Fruit fly (Drosophila melanogaster) whole organism, embryonic: Measurements from ENCODE around the gene slmo.

ENCODE experiments used
- Aef1 ChIP-seq: fragments of 200-800 bp; sonication (Bioruptor generic); IDR thresholded peaks from 3 replicates; pipeline ENCODE4 v1.3.6; 2022; ENCODE audit warnings: missing biosample characterization, missing genetic modification characterization
- Awh ChIP-seq: fragments of 200-800 bp; sonication (Bioruptor generic); IDR thresholded peaks from 2 replicates; pipeline ENCODE4, ENCODE4 v1.3.6; 2022; ENCODE audit warnings: missing biosample characterization, missing genetic modification characterization
- B-H2 ChIP-seq: fragments of 200-800 bp; sonication (Bioruptor generic); optimal IDR thresholded peaks from 2 replicates; lab custom pipeline; 2018; ENCODE audit warnings: missing biosample characterization, mild to moderate bottlenecking, missing genetic modification characterization
- Blimp-1 ChIP-seq: fragments of 200-800 bp; sonication (Bioruptor generic); optimal IDR thresholded peaks from 3 replicates; lab custom pipeline; 2018; ENCODE audit warnings: missing biosample characterization, missing genetic modification characterization, mild to moderate bottlenecking, moderate library complexity, missing genetic modification reagents
- CG10209 ChIP-seq: fragments of 200-800 bp; sonication (Bioruptor generic); optimal IDR thresholded peaks from 3 replicates; lab custom pipeline; 2017; ENCODE audit warnings: missing biosample characterization, mild to moderate bottlenecking, missing genetic modification characterization, missing genetic modification reagents
- CG10654 ChIP-seq: fragments of 200-800 bp; sonication (Bioruptor generic); optimal IDR thresholded peaks from 2 replicates; lab custom pipeline; 2016; ENCODE audit warnings: missing biosample characterization, missing genetic modification characterization
- CG11247 ChIP-seq: fragments of 200-800 bp; sonication (Bioruptor generic); IDR thresholded peaks from 2 replicates; pipeline ENCODE4 v1.3.6; 2022; ENCODE audit warnings: missing biosample characterization, missing genetic modification characterization
- CG13287 ChIP-seq: fragments of 200-800 bp; sonication (Bioruptor generic); IDR thresholded peaks from 2 replicates; pipeline ENCODE4 v1.3.6; 2022; ENCODE audit warnings: missing biosample characterization, missing genetic modification characterization; ENCODE audit not compliant: partially characterized antibody
- CG13424 ChIP-seq: fragments of 200-800 bp; sonication (Bioruptor generic); optimal IDR thresholded peaks from 2 replicates; lab custom pipeline; 2019; ENCODE audit warnings: missing biosample characterization, mild to moderate bottlenecking, missing genetic modification characterization, moderate library complexity
- CG13775 ChIP-seq: fragments of 200-800 bp; sonication (Bioruptor generic); optimal IDR thresholded peaks from 3 replicates; lab custom pipeline; 2017; ENCODE audit warnings: missing biosample characterization, mild to moderate bottlenecking, missing genetic modification characterization
- CG14667 ChIP-seq: fragments of 200-800 bp; sonication (Bioruptor generic); IDR thresholded peaks from 2 replicates; pipeline ENCODE4 v1.3.6; 2022; ENCODE audit warnings: missing biosample characterization, missing genetic modification characterization
- CG15269 ChIP-seq: fragments of 200-800 bp; sonication (Bioruptor generic); optimal IDR thresholded peaks from 2 replicates; lab custom pipeline; 2018; ENCODE audit warnings: missing biosample characterization, mild to moderate bottlenecking, missing genetic modification characterization, moderate library complexity
- CG17186 ChIP-seq: fragments of 200-800 bp; sonication (Bioruptor generic); optimal IDR thresholded peaks from 3 replicates; lab custom pipeline; 2017; ENCODE audit warnings: missing biosample characterization, missing genetic modification reagents, missing genetic modification characterization
- CG17612 ChIP-seq: fragments of 200-800 bp; sonication (Bioruptor generic); IDR thresholded peaks from 2 replicates; pipeline ENCODE4 v1.3.6; 2022; ENCODE audit warnings: missing biosample characterization, missing genetic modification characterization
- CG18476 ChIP-seq: fragments of 200-800 bp; sonication (Bioruptor generic); optimal IDR thresholded peaks from 2 replicates; lab custom pipeline; 2016; ENCODE audit warnings: missing biosample characterization, mild to moderate bottlenecking, missing genetic modification characterization
- CG2116 ChIP-seq: fragments of 200-800 bp; sonication (Bioruptor generic); optimal IDR thresholded peaks from 3 replicates; lab custom pipeline; 2018; ENCODE audit warnings: missing biosample characterization, mild to moderate bottlenecking, missing genetic modification characterization
- CG2678 ChIP-seq: fragments of 200-800 bp; sonication (Bioruptor generic); optimal IDR thresholded peaks from 3 replicates; lab custom pipeline; 2019; ENCODE audit warnings: missing biosample characterization, mild to moderate bottlenecking, missing genetic modification characterization, moderate library complexity
- CG2875 ChIP-seq: fragments of 200-800 bp; sonication (Bioruptor generic); optimal IDR thresholded peaks from 2 replicates; lab custom pipeline; 2017; ENCODE audit warnings: missing biosample characterization, mild to moderate bottlenecking, missing genetic modification characterization, missing genetic modification reagents
- CG2889 ChIP-seq: fragments of 200-800 bp; sonication (Bioruptor generic); IDR thresholded peaks from 3 replicates; pipeline ENCODE4 v1.3.6; 2022; ENCODE audit warnings: missing biosample characterization, missing genetic modification characterization
- CG3065 ChIP-seq: fragments of 200-800 bp; sonication (Bioruptor generic); optimal IDR thresholded peaks from 2 replicates; lab custom pipeline; 2016; ENCODE audit warnings: missing biosample characterization, missing genetic modification characterization
- CG33557 ChIP-seq: fragments of 200-800 bp; sonication (Bioruptor generic); optimal IDR thresholded peaks from 2 replicates; lab custom pipeline; 2019; ENCODE audit warnings: missing biosample characterization, mild to moderate bottlenecking, missing genetic modification characterization, moderate library complexity
- CG43689 ChIP-seq: fragments of 200-800 bp; sonication (Bioruptor generic); IDR thresholded peaks from 2 replicates; pipeline ENCODE4 v1.3.6; 2022; ENCODE audit warnings: missing biosample characterization, missing genetic modification characterization
- CG6765 ChIP-seq: fragments of 200-800 bp; sonication (Bioruptor generic); optimal IDR thresholded peaks from 3 replicates; lab custom pipeline; 2017; ENCODE audit warnings: missing biosample characterization, mild to moderate bottlenecking, missing genetic modification characterization
- CG8924 ChIP-seq: fragments of 200-800 bp; optimal IDR thresholded peaks from 3 replicates; lab custom pipeline; 2019; ENCODE audit warnings: missing biosample characterization, mild to moderate bottlenecking, missing genetic modification characterization, moderate library complexity
- CrebB ChIP-seq: fragments of 200-800 bp; sonication (Bioruptor generic); optimal IDR thresholded peaks from 3 replicates; lab custom pipeline; 2018; ENCODE audit warnings: missing biosample characterization, mild to moderate bottlenecking, missing genetic modification characterization
- Deaf1 ChIP-seq: fragments of 200-800 bp; optimal IDR thresholded peaks from 3 replicates; lab custom pipeline; 2019; ENCODE audit warnings: missing biosample characterization, mild to moderate bottlenecking, missing genetic modification characterization, moderate library complexity
- Doc2 ChIP-seq: fragments of 200-800 bp; sonication (Bioruptor generic); IDR thresholded peaks from 2 replicates; pipeline ENCODE4 v1.3.6; 2022; ENCODE audit warnings: missing biosample characterization, missing genetic modification characterization
- HmgZ ChIP-seq: fragments of 200-800 bp; sonication (Bioruptor generic); optimal IDR thresholded peaks from 2 replicates; lab custom pipeline; 2018; ENCODE audit warnings: missing biosample characterization, mild to moderate bottlenecking, missing genetic modification characterization
- Lim3 ChIP-seq: fragments of 200-800 bp; sonication (Bioruptor generic); IDR thresholded peaks from 2 replicates; pipeline ENCODE4 v1.3.6; 2022; ENCODE audit warnings: missing biosample characterization, missing genetic modification characterization
- NC2β ChIP-seq: fragments of 200-800 bp; sonication (Bioruptor generic); optimal IDR thresholded peaks from 2 replicates; lab custom pipeline; 2016; ENCODE audit warnings: missing biosample characterization, missing genetic modification characterization
- Poxn ChIP-seq: fragments of 200-800 bp; sonication (Bioruptor generic); IDR thresholded peaks from 2 replicates; pipeline ENCODE4 v1.3.6; 2022; ENCODE audit warnings: missing biosample characterization, missing genetic modification characterization
- Vsx1 ChIP-seq: fragments of 200-800 bp; sonication (Bioruptor generic); optimal IDR thresholded peaks from 2 replicates; lab custom pipeline; 2017; ENCODE audit warnings: missing biosample characterization, mild to moderate bottlenecking, missing genetic modification characterization, missing genetic modification reagents
- amos ChIP-seq: fragments of 200-800 bp; sonication (Bioruptor generic); IDR thresholded peaks from 2 replicates; pipeline ENCODE4 v1.3.6; 2022; ENCODE audit warnings: missing biosample characterization, missing genetic modification characterization; ENCODE audit not compliant: partially characterized antibody
- emc ChIP-seq: fragments of 200-800 bp; sonication (Bioruptor generic); optimal IDR thresholded peaks from 2 replicates; lab custom pipeline; 2016; ENCODE audit warnings: missing biosample characterization, missing genetic modification characterization
- ewg ChIP-seq: fragments of 200-800 bp; sonication (Bioruptor generic); optimal IDR thresholded peaks from 3 replicates; lab custom pipeline; 2017; ENCODE audit warnings: mild to moderate bottlenecking, missing biosample characterization, missing genetic modification reagents, missing genetic modification characterization
- fd96Cb ChIP-seq: fragments of 200-800 bp; sonication (Bioruptor generic); optimal IDR thresholded peaks from 2 replicates; lab custom pipeline; 2018; ENCODE audit warnings: missing biosample characterization, mild to moderate bottlenecking, missing genetic modification characterization, moderate library complexity
- gcm ChIP-seq: fragments of 200-800 bp; sonication (Bioruptor generic); optimal IDR thresholded peaks from 2 replicates; lab custom pipeline; 2019; ENCODE audit warnings: missing biosample characterization, mild to moderate bottlenecking, missing genetic modification characterization, moderate library complexity
- hkb ChIP-seq, 2 experiments: fragments of 200-800 bp in 1 of 2; fragments of >200 bp in 1 of 2; sonication (Bioruptor generic) in 1 of 2; IDR thresholded peaks in 1 of 2; optimal IDR thresholded peaks in 1 of 2; 2 replicates each; pipeline versions ENCODE4 v1.3.6 to Lab custom; 2017 to 2022; ENCODE audit warnings: missing biosample characterization in 1 of 2, missing genetic modification characterization in 1 of 2
- nmo ChIP-seq: fragments of 200-800 bp; sonication (Bioruptor generic); optimal IDR thresholded peaks from 2 replicates; lab custom pipeline; 2018; ENCODE audit warnings: missing biosample characterization, mild to moderate bottlenecking, missing genetic modification characterization, moderate library complexity
- nom ChIP-seq: fragments of 200-800 bp; sonication (Bioruptor generic); optimal IDR thresholded peaks from 2 replicates; lab custom pipeline; 2017; ENCODE audit warnings: missing biosample characterization, missing genetic modification characterization, mild to moderate bottlenecking, moderate library complexity, missing genetic modification reagents
- oc ChIP-seq: fragments of 200-800 bp; sonication (Bioruptor generic); optimal IDR thresholded peaks from 2 replicates; lab custom pipeline; 2018; ENCODE audit warnings: missing biosample characterization, mild to moderate bottlenecking, missing genetic modification characterization, moderate library complexity
- pros ChIP-seq: fragments of 200-800 bp; sonication (Bioruptor generic); optimal IDR thresholded peaks from 3 replicates; lab custom pipeline; 2019; ENCODE audit warnings: missing biosample characterization, mild to moderate bottlenecking, missing genetic modification characterization, moderate library complexity
- sd ChIP-seq: fragments of 200-800 bp; sonication (Bioruptor generic); optimal IDR thresholded peaks from 3 replicates; lab custom pipeline; 2018; ENCODE audit warnings: missing biosample characterization, mild to moderate bottlenecking, missing genetic modification characterization, moderate library complexity
- sqz ChIP-seq: fragments of 200-800 bp; sonication (Bioruptor generic); optimal IDR thresholded peaks from 3 replicates; lab custom pipeline; 2018; ENCODE audit warnings: missing biosample characterization, mild to moderate bottlenecking, missing genetic modification characterization
- tup ChIP-seq: fragments of 200-800 bp; sonication (Bioruptor generic); optimal IDR thresholded peaks from 2 replicates; lab custom pipeline; 2016; ENCODE audit warnings: missing biosample characterization, mild to moderate bottlenecking, missing genetic modification characterization, moderate library complexity
- twi ChIP-seq: fragments of 200-800 bp; optimal IDR thresholded peaks from 2 replicates; lab custom pipeline; 2019; ENCODE audit warnings: missing biosample characterization, mild to moderate bottlenecking, missing genetic modification characterization, moderate library complexity
- yki ChIP-seq: fragments of >200 bp; optimal IDR thresholded peaks from 3 replicates; lab custom pipeline; 2018
- zfh2 ChIP-seq: fragments of 200-800 bp; sonication (Bioruptor generic); optimal IDR thresholded peaks from 2 replicates; lab custom pipeline; 2016; ENCODE audit warnings: missing biosample characterization, missing genetic modification characterization

The slmo gene

DNA sequence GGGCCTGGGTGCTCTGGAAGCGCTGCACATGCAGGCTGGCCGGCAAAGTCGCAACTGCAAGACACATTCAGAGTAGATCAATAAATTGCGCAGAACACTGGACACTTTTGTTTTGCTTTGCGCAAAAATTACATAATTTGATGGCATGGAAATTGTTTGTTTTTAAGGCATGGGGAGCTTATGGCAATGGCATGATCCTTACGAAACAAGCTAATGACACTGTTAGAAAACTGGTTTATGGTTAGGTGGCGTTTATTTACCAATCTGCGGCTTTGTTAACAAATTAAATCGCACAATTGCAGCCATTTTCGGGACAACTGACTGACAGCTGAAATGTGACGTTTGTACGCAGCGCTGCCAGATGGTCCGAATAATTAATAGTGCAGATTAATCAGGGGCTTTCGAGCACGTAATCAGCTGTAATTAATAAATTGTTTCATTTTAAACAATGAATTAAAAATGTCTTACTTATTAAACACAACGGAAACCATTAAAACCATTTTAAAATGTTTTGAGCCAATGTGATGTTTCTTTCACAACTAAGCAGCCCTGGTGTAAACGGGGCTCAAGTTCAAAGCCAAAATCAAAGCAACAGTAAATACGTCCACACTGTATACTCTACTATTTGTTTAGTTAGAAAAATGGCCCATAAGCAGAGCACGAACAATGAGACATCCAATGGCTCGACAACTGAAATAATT is 14.0 kb upstream of the slmo start, which contains the start of the genes ND-51 and CG13994 (continued):
- TF ChIP-seq CG13287 (GFP tag; lab: Robert Waterston, UW) (peak; percentile 52; the same call in 1 of the 2 replicates), Lim3 (GFP tag; lab: Robert Waterston, UW) (no peak), Aef1 (GFP tag; lab: Robert Waterston, UW) (peak; percentile 75), hkb (optimal IDR thresholded peaks at IDR 0.05; lab: Kevin White, UChicago) (no peak), hkb (GFP tag; IDR thresholded peaks at IDR 0.05; lab: Robert Waterston, UW) (peak; percentile 84), CrebB (peak; percentile 35), oc (tag; lab: Kevin White, UChicago) (peak; percentile 78), CG2678 (tag; lab: Kevin White, UChicago) (peak; percentile 83), CG17186 (GFP tag; lab: Kevin White, UChicago) (peak; percentile 76), CG10209 (GFP tag; lab: Kevin White, UChicago) (peak; percentile 71), ewg (GFP tag; lab: Kevin White, UChicago) (peak; percentile 87), zfh2 (GFP tag; lab: Kevin White, UChicago) (peak; percentile 79), CG13775 (GFP tag; lab: Kevin White, UChicago) (peak; percentile 84), yki (lab: Kevin White, UChicago) (no peak), CG13424 (tag; lab: Kevin White, UChicago) (peak; percentile 82), CG6765 (GFP tag; lab: Kevin White, UChicago) (no peak), CG2875 (peak; percentile 69), NC2β (GFP tag; lab: Kevin White, UChicago) (peak; percentile 65), CG3065 (GFP tag; lab: Kevin White, UChicago) (peak; percentile 43), sqz (GFP tag; lab: Kevin White, UChicago) (no peak), HmgZ (peak; percentile 93), Doc2 (GFP tag; lab: Robert Waterston, UW) (no peak), CG10654 (GFP tag; lab: Kevin White, UChicago) (peak; percentile 86), Vsx1 (no peak), CG2889 (GFP tag; lab: Robert Waterston, UW) (peak; percentile 83), nmo (GFP tag; lab: Kevin White, UChicago) (peak; percentile 89), CG15269 (peak; percentile 83), CG14667 (GFP tag; lab: Robert Waterston, UW) (peak; percentile 64), pros (GFP tag; lab: Kevin White, UChicago) (no peak), CG2116 (GFP tag; lab: Kevin White, UChicago) (peak; percentile 73), fd96Cb (tag; lab: Kevin White, UChicago) (peak; percentile 79), Awh (GFP tag; lab: Robert Waterston, UW) (peak; percentile 69), CG33557 (GFP tag; lab: Kevin White, UChicago) (peak; percentile 70), tup (GFP tag; lab: Kevin White, UChicago) (peak; percentile 75), emc (peak; percentile 60), gcm (GFP tag; lab: Kevin White, UChicago) (peak; percentile 41), CG8924 (tag; lab: Kevin White, UChicago) (peak; percentile 78), Poxn (GFP tag; lab: Robert Waterston, UW) (0 out of 2 replicates have a peak, but pooled peaks have one; percentile 54), nom (GFP tag; lab: Kevin White, UChicago) (peak; percentile 57), Deaf1 (tag; lab: Kevin White, UChicago) (no peak), amos (GFP tag; lab: Robert Waterston, UW) (no peak), twi (tag; lab: Kevin White, UChicago) (peak; percentile 63), CG11247 (GFP tag; lab: Robert Waterston, UW) (peak; percentile 66), CG17612 (GFP tag; lab: Robert Waterston, UW) (0 out of 2 replicates have a peak, but pooled peaks have one; percentile 33), B-H2 (GFP tag; lab: Kevin White, UChicago) (peak; percentile 91), Blimp-1 (GFP tag; lab: Kevin White, UChicago) (peak; percentile 74), sd (tag; lab: Kevin White, UChicago) (no peak), CG18476 (GFP tag; lab: Kevin White, UChicago) (peak; percentile 71), CG43689 (GFP tag; lab: Robert Waterston, UW) (no peak)
